Fruit fly (Drosophila melanogaster): ENCODE results near the gene sls.

Gene sls

dm6 chr3L:2164805-2165204 is 49.4 kb upstream of the sls start (continued):
- TF ChIP-seq CG14965 (GFP tag; optimal IDR thresholded peaks at IDR 0.05; ENCODE audit: borderline replicate concordance), result no peak
- no peak for TF ChIP-seq CG4328 (GFP tag; optimal IDR thresholded peaks at IDR 0.05)
- no peak for TF ChIP-seq scrt (GFP tag; optimal IDR thresholded peaks at IDR 0.05)
- no peak for TF ChIP-seq TFAM (GFP tag; optimal IDR thresholded peaks at IDR 0.05)
- TF ChIP-seq H2.0 (GFP tag; IDR thresholded peaks at IDR 0.05), result 0 out of 2 replicates have a peak, but pooled peaks have one; percentile 31
- no peak for TF ChIP-seq HmgZ (tag; optimal IDR thresholded peaks at IDR 0.05)
- peak; percentile 20 for TF ChIP-seq PHDP (tag; optimal IDR thresholded peaks at IDR 0.05)
- TF ChIP-seq ssp (GFP tag; IDR thresholded peaks at IDR 0.05), result peak; percentile 25; the same call in 1 of the 2 replicates

- TF ChIP-seq HLH4C (GFP tag; IDR thresholded peaks at IDR 0.05; ENCODE audit: partially characterized antibody) (no peak), org-1 (GFP tag; optimal IDR thresholded peaks at IDR 0.05) (no peak), CG10979 (tag; optimal IDR thresholded peaks at IDR 0.05) (peak; percentile 77), CG30403 (GFP tag; optimal IDR thresholded peaks at IDR 0.05) (no peak), jigr1 (GFP tag; IDR thresholded peaks at IDR 0.05) (no peak), Pdp1 (GFP tag; optimal IDR thresholded peaks at IDR 0.05) (peak in 1 of 2 experiments; percentile 24), CG6689 (GFP tag; IDR thresholded peaks at IDR 0.05) (peak; percentile 61), CG2202 (tag; optimal IDR thresholded peaks at IDR 0.05) (no peak), luna (GFP tag; optimal IDR thresholded peaks at IDR 0.05) (no peak), CG14050 (GFP tag; IDR thresholded peaks at IDR 0.05) (peak; percentile 40; the same call in 2 of the 3 replicates), tin (GFP tag; optimal IDR thresholded peaks at IDR 0.05) (peak; percentile 51), CG5245 (GFP tag; optimal IDR thresholded peaks at IDR 0.05) (peak; percentile 52), CG17802 (tag; optimal IDR thresholded peaks at IDR 0.05) (no peak), Sox102F (GFP tag; optimal IDR thresholded peaks at IDR 0.05) (peak; percentile 69), Lhr (GFP tag; optimal IDR thresholded peaks at IDR 0.05) (no peak), pb (GFP tag; optimal IDR thresholded peaks at IDR 0.05) (no peak), sens (GFP tag) (peak; percentile 95), zfh1 (GFP tag; IDR thresholded peaks at IDR 0.05) (peak; percentile 74), sr (GFP tag; IDR thresholded peaks at IDR 0.05) (no peak), CG2712 (tag; optimal IDR thresholded peaks at IDR 0.05) (peak; percentile 53), Atf6 (GFP tag; IDR thresholded peaks at IDR 0.05) (no peak), CG17328 (GFP tag; IDR thresholded peaks at IDR 0.05) (peak; percentile 56), hkb (optimal IDR thresholded peaks at IDR 0.05) (no peak), hkb (GFP tag; IDR thresholded peaks at IDR 0.05) (peak; percentile 68), ftz-f1 (GFP tag; optimal IDR thresholded peaks at IDR 0.05) (no peak), CG33557 (GFP tag; optimal IDR thresholded peaks at IDR 0.05) (no peak), GATAe (GFP tag; conservative IDR thresholded peaks at IDR 0.05) (no peak), Rfx (GFP tag; IDR thresholded peaks at IDR 0.05) (peak; percentile 15; the same call in 1 of the 2 replicates), CG13123 (GFP tag; optimal IDR thresholded peaks at IDR 0.05) (no peak), CG10431 (GFP tag; optimal IDR thresholded peaks at IDR 0.05) (no peak), danr (GFP tag; IDR thresholded peaks at IDR 0.05) (peak; percentile 48; the same call in 1 of the 2 replicates), CG14441 (GFP tag; IDR thresholded peaks at IDR 0.05) (peak; percentile 42; the same call in 1 of the 2 replicates), CG13624 (GFP tag; optimal IDR thresholded peaks at IDR 0.05) (no peak), Ptx1 (GFP tag; IDR thresholded peaks at IDR 0.05) (peak; percentile 72), Stat92E (GFP tag; optimal IDR thresholded peaks at IDR 0.05) (no peak), CG31224 (GFP tag; IDR thresholded peaks at IDR 0.05) (no peak), MBD-R2 (GFP tag; IDR thresholded peaks at IDR 0.05) (no peak), fu2 (GFP tag; optimal IDR thresholded peaks at IDR 0.05) (no peak), sisA (GFP tag; IDR thresholded peaks at IDR 0.05) (peak; percentile 64), row (GFP tag; IDR thresholded peaks at IDR 0.05) (peak; percentile 50; the same call in 2 of the 3 replicates), esg (GFP tag; conservative IDR thresholded peaks at IDR 0.05) (peak; percentile 22; the same call in 1 of the 2 replicates), CG15011 (GFP tag; optimal IDR thresholded peaks at IDR 0.05) (no peak)
These were observed 48.7 kb upstream of the sls start for dm6 chr3L:2164031-2164537.
